Worm (Caenorhabditis elegans): ENCODE measurements around the gene prp-19.

prp-19 gene

DNA sequence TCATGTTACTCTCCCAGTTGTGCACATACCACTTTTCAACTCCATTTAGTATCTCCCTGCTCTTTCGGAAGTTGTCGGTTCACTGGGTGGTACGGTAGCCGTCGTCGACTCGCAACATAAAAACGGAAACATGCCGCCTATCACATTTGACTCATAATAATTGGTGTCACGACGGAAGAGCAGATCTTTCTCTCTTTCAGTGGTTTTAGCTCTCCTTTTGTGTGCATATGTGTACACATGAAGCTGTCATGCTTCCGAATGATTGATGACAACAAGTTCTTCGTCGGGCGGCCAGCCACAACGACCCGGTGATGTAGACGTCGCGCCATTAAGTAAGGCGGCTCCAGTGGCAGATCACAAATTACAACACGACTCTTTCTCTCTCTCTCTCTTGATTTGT, 46.1 kb downstream of the prp-19 start:
- TF ChIP-seq R02D3.7 (tag; optimal IDR thresholded peaks at IDR 0.05) (no peak), nhr-11 (tag; optimal IDR thresholded peaks at IDR 0.05) (no peak), nhr-12 (tag; optimal IDR thresholded peaks at IDR 0.05) (no peak), mab-5 (tag; optimal IDR thresholded peaks at IDR 0.05) (no peak), gmeb-1 (tag; optimal IDR thresholded peaks at IDR 0.05) (no peak), nhr-129 (tag; optimal IDR thresholded peaks at IDR 0.05) (no peak), alr-1 (tag; optimal IDR thresholded peaks at IDR 0.05) (no peak)

DNA sequence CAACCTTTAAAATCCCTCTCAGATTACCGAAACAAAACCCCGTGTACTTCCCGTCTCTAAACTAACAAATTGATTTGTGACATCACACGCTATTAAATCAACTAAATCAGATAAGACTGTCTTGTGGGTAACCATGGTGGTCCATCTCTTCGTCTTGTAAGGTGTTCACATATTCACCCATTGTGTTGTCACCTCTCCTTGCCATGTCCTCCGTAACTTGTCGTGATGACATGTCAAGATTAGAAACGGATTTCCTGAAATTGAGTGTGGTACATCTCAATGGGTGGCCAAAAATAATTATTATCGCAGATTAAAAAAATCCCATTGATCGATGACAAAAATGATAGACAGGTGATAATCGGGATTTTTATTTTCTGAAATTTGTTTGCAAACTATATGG, 47.5 kb downstream of the prp-19 start:
- TF ChIP-seq ceh-16 (tag; optimal IDR thresholded peaks at IDR 0.05) (peak; percentile 5), lin-39 (tag; optimal IDR thresholded peaks at IDR 0.05) (no peak)

DNA sequence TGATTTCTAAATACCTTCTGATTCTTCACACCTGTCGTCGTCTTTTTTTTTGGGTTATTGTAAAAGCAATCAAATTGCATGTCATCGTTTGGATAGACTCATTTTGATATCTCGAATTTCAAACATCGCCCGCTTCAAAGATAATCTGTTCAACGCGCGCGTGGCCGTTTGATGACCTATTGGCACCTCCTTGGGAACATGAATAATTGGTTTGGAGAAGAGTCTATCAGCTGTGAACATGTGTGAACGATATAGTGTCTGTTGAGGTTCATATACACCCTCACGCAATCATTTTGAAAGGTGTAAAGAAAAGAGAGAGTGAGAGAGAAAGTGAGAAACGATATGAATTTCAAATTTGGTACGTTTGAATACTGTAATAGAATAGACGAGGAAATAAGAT, 51.3 kb downstream of the prp-19 start:
- TF ChIP-seq snpc-4 (tag; optimal IDR thresholded peaks at IDR 0.05) (no peak), Y55F3AM.14 (GFP tag; optimal IDR thresholded peaks at IDR 0.05) (no peak), dmd-4 (tag; optimal IDR thresholded peaks at IDR 0.05) (no peak), lsy-2 (tag; optimal IDR thresholded peaks at IDR 0.05) (no peak), blmp-1 (tag; optimal IDR thresholded peaks at IDR 0.05; ENCODE audit: insufficient read depth) (no peak), ceh-82 (tag; optimal IDR thresholded peaks at IDR 0.05) (no peak), unc-39 (tag; optimal IDR thresholded peaks at IDR 0.05) (no peak), peb-1 (tag; optimal IDR thresholded peaks at IDR 0.05) (no peak), nhr-11 (tag; optimal IDR thresholded peaks at IDR 0.05) (no peak), lin-13 (GFP tag; optimal IDR thresholded peaks at IDR 0.05) (no peak), nhr-25 (tag; optimal IDR thresholded peaks at IDR 0.05) (no peak), sma-9 (GFP tag; optimal IDR thresholded peaks at IDR 0.05) (no peak), sma-9 (tag; optimal IDR thresholded peaks at IDR 0.05) (no peak), elt-1 (tag; optimal IDR thresholded peaks at IDR 0.05) (no peak), C34F6.9 (tag; optimal IDR thresholded peaks at IDR 0.05) (no peak), aly-2 (tag; optimal IDR thresholded peaks at IDR 0.05) (no peak), sma-3 (GFP tag; optimal IDR thresholded peaks at IDR 0.05) (no peak), nhr-77 (tag; optimal IDR thresholded peaks at IDR 0.05) (no peak), nhr-237 (tag; optimal IDR thresholded peaks at IDR 0.05) (no peak)

All from whole organism, L2 larva.